Fruit fly (Drosophila melanogaster): ENCODE data around the gene Sol1.

The Sol1 gene

dm6 chr3R:12385949-12386348 is at the start of gene Sol1:
Sol1 (plus strand) TSS chr3R:12386249.
- TF ChIP-seq bab1 (GFP tag; optimal IDR thresholded peaks at IDR 0.05) (no peak), Clk (GFP tag; optimal IDR thresholded peaks at IDR 0.05) (no peak), cic (GFP tag; optimal IDR thresholded peaks at IDR 0.05) (no peak), CG7045 (GFP tag; optimal IDR thresholded peaks at IDR 0.05) (no peak), ovo (GFP tag; optimal IDR thresholded peaks at IDR 0.05) (no peak), Hr96 (GFP tag; optimal IDR thresholded peaks at IDR 0.05) (no peak), CG12768 (GFP tag; optimal IDR thresholded peaks at IDR 0.05) (no peak), CG33017 (tag; optimal IDR thresholded peaks at IDR 0.05) (no peak), Crg-1 (GFP tag; optimal IDR thresholded peaks at IDR 0.05) (no peak), CG1620 (GFP tag; optimal IDR thresholded peaks at IDR 0.05) (no peak)

- TF ChIP-seq Crg-1 (GFP tag; optimal IDR thresholded peaks at IDR 0.05) (no peak), CG5204 (GFP tag; optimal IDR thresholded peaks at IDR 0.05) (no peak), CG7045 (GFP tag; optimal IDR thresholded peaks at IDR 0.05) (no peak), CG11617 (GFP tag; optimal IDR thresholded peaks at IDR 0.05) (no peak), CG12768 (GFP tag; optimal IDR thresholded peaks at IDR 0.05) (no peak), kay (GFP tag; ENCODE audit: borderline replicate concordance) (no peak)
Measured at dm6 chr3R:12341374-12341773, 44.7 kb upstream of the Sol1 start, which contains the start of gene Sgsf. Sgsf (plus strand) TSS chr3R:12341674.

dm6 chr3R:12344914-12345549 is 41.0 kb upstream of the Sol1 start:
- TF ChIP-seq CG12768 (GFP tag; optimal IDR thresholded peaks at IDR 0.05) = no peak
- peak; percentile 54 for TF ChIP-seq kay (GFP tag; ENCODE audit: borderline replicate concordance)
- no peak for TF ChIP-seq CG11617 (GFP tag; optimal IDR thresholded peaks at IDR 0.05)
- no peak for TF ChIP-seq CG7045 (GFP tag; optimal IDR thresholded peaks at IDR 0.05)
- no peak for TF ChIP-seq CG14711 (tag; optimal IDR thresholded peaks at IDR 0.05)
- TF ChIP-seq bab1 (GFP tag; optimal IDR thresholded peaks at IDR 0.05) = no peak

- TF ChIP-seq toe (GFP tag; optimal IDR thresholded peaks at IDR 0.05) (no peak), tj (GFP tag; optimal IDR thresholded peaks at IDR 0.05) (no peak), CG7101 (tag; optimal IDR thresholded peaks at IDR 0.05) (no peak), Mnt (GFP tag; optimal IDR thresholded peaks at IDR 0.05) (no peak)
Measured at dm6 chr3R:12345989-12346388, 40.1 kb upstream of the Sol1 start.

dm6 chr3R:12347659-12348058 is 38.4 kb upstream of the Sol1 start:
- TF ChIP-seq kay (GFP tag; ENCODE audit: borderline replicate concordance) (peak; percentile 45), Crg-1 (GFP tag; optimal IDR thresholded peaks at IDR 0.05) (no peak)

dm6 chr3R:12350497-12350896 is 35.6 kb upstream of the Sol1 start, which contains the start of gene CG10038:
CG10038 (minus strand) TSS chr3R:12350644.
- TF ChIP-seq CG1620 (GFP tag; optimal IDR thresholded peaks at IDR 0.05) (peak; percentile 4), CG11617 (GFP tag; optimal IDR thresholded peaks at IDR 0.05) (no peak), bab1 (GFP tag; optimal IDR thresholded peaks at IDR 0.05) (peak; percentile 39), tj (GFP tag; optimal IDR thresholded peaks at IDR 0.05) (no peak), toe (GFP tag; optimal IDR thresholded peaks at IDR 0.05) (peak; percentile 27), cic (GFP tag; optimal IDR thresholded peaks at IDR 0.05) (no peak), CG7045 (GFP tag; optimal IDR thresholded peaks at IDR 0.05) (no peak)

- TF ChIP-seq ovo (GFP tag; optimal IDR thresholded peaks at IDR 0.05) = no peak
- TF ChIP-seq kay (GFP tag; ENCODE audit: borderline replicate concordance) = no peak
- no peak for TF ChIP-seq CG33017 (tag; optimal IDR thresholded peaks at IDR 0.05)
- no peak for TF ChIP-seq bab1 (GFP tag; optimal IDR thresholded peaks at IDR 0.05)
- TF ChIP-seq cnc (optimal IDR thresholded peaks at IDR 0.05) = no peak
- no peak for TF ChIP-seq CG5204 (GFP tag; optimal IDR thresholded peaks at IDR 0.05)
- no peak for TF ChIP-seq Hr96 (GFP tag; optimal IDR thresholded peaks at IDR 0.05)
Measured at dm6 chr3R:12352003-12352402, 34.0 kb upstream of the Sol1 start, which contains the start of gene CG10041. CG10041 (minus strand) TSS chr3R:12352103.

dm6 chr3R:12356044-12356443 is 30.0 kb upstream of the Sol1 start, which contains the start of gene MBD-R2:
MBD-R2 (minus strand) TSS chr3R:12356265.
- TF ChIP-seq Mnt (GFP tag; optimal IDR thresholded peaks at IDR 0.05) (peak; percentile 31), bab1 (GFP tag; optimal IDR thresholded peaks at IDR 0.05) (peak; percentile 19), CG7045 (GFP tag; optimal IDR thresholded peaks at IDR 0.05) (no peak)

- no peak for TF ChIP-seq CG33017 (tag; optimal IDR thresholded peaks at IDR 0.05)
- TF ChIP-seq CG7101 (tag; optimal IDR thresholded peaks at IDR 0.05) = no peak
- TF ChIP-seq ovo (GFP tag; optimal IDR thresholded peaks at IDR 0.05) = no peak
- no peak for TF ChIP-seq pad (GFP tag; optimal IDR thresholded peaks at IDR 0.05)
- TF ChIP-seq cic (GFP tag; optimal IDR thresholded peaks at IDR 0.05) = no peak
- no peak for TF ChIP-seq Mnt (GFP tag; optimal IDR thresholded peaks at IDR 0.05)
- no peak for TF ChIP-seq CG7045 (GFP tag; optimal IDR thresholded peaks at IDR 0.05)
- TF ChIP-seq kay (GFP tag; ENCODE audit: borderline replicate concordance) = no peak
- TF ChIP-seq Clk (GFP tag; optimal IDR thresholded peaks at IDR 0.05) = no peak
- TF ChIP-seq CG1620 (GFP tag; optimal IDR thresholded peaks at IDR 0.05) = no peak
- no peak for TF ChIP-seq Crg-1 (GFP tag; optimal IDR thresholded peaks at IDR 0.05)
Measured at dm6 chr3R:12359837-12360236, 26.2 kb upstream of the Sol1 start, which contains the start of gene CG4115. CG4115 (plus strand) TSS chr3R:12360008.

Data from whole organism, adult.